Fruit fly (Drosophila melanogaster) S2 (cell line): ENCODE measurements around the gene lobo.
"Not testable (repeated sequence)": the region's sequence is repeated elsewhere in the genome, so short reads cannot be mapped to it uniquely, and the experiment has no call there.

Experiments used
- CG8478 ChIP-seq: fragments of >200 bp; optimal IDR thresholded peaks from 2 replicates; lab custom pipeline; 2018
- CTCF ChIP-seq, 2 experiments: fragments of >200 bp; optimal IDR thresholded peaks; 2 replicates each; lab custom pipeline; 2018

- not testable (repeated sequence) for TF ChIP-seq CG8478 (lab: Kevin White, UChicago); CTCF (optimal IDR thresholded peaks at IDR 0.05; lab: Kevin White, UChicago)
Measured at dm6 chr3R:25123262-25123661, 70.3 kb downstream of the lobo start, which contains the start of gene vig2.
